Fruit fly (Drosophila melanogaster): Measurements from ENCODE around the gene Ald2.

- peak; percentile 36; the same call in 1 of the 3 replicates for TF ChIP-seq CG8119 (GFP tag; IDR thresholded peaks at IDR 0.05)
- TF ChIP-seq Gug (GFP tag; IDR thresholded peaks at IDR 0.05): 0 out of 2 replicates have a peak, but pooled peaks have one; percentile 9
- no peak for TF ChIP-seq Ets21C (GFP tag; optimal IDR thresholded peaks at IDR 0.05)
- peak in 1 of 2 experiments; percentile 24 for TF ChIP-seq ss (GFP tag; optimal IDR thresholded peaks at IDR 0.05)
- no peak for TF ChIP-seq lz (GFP tag; optimal IDR thresholded peaks at IDR 0.05)
- peak; percentile 2 for TF ChIP-seq esn (GFP tag; optimal IDR thresholded peaks at IDR 0.05)
- peak; percentile 16 for TF ChIP-seq Sox14 (GFP tag; optimal IDR thresholded peaks at IDR 0.05)
- TF ChIP-seq topi (GFP tag; optimal IDR thresholded peaks at IDR 0.05): peak; percentile 7
- TF ChIP-seq Sox102F (GFP tag; optimal IDR thresholded peaks at IDR 0.05): no peak
- TF ChIP-seq CG16779 (tag; optimal IDR thresholded peaks at IDR 0.05): peak; percentile 3
- TF ChIP-seq CG6163 (GFP tag; IDR thresholded peaks at IDR 0.05): no peak; the same call in 2 of the 3 replicates
- TF ChIP-seq CG15336 (GFP tag; IDR thresholded peaks at IDR 0.05): peak; percentile 53
- TF ChIP-seq acj6 (GFP tag; optimal IDR thresholded peaks at IDR 0.05): peak; percentile 10
Measured at dm6 chr3R:26462173-26462959, 48.5 kb downstream of the Ald2 start.
